Worm (Caenorhabditis elegans) whole organism, L1 larva: ENCODE results near the gene sri-60.
A peak's percentile ranks its signal among the peaks of the same experiment; 100 is the strongest.

Experiments
- C16A3.4 ChIP-seq: fragments of 150-350 bp; optimal IDR thresholded peaks from 2 replicates; lab custom pipeline; 2014; ENCODE audit warnings: missing biosample characterization, missing genetic modification characterization
- C34B4.2 ChIP-seq: sonication (generic microtip); optimal IDR thresholded peaks from 2 replicates; lab custom pipeline; 2017; ENCODE audit warnings: mild to moderate bottlenecking, missing genetic modification characterization, missing compliant biosample characterization
- Y116A8C.19 ChIP-seq: sonication (generic microtip); optimal IDR thresholded peaks from 2 replicates; lab custom pipeline; 2016; ENCODE audit warnings: missing compliant biosample characterization, missing genetic modification characterization, borderline replicate concordance
- aha-1 ChIP-seq: fragments of 150-350 bp; optimal IDR thresholded peaks from 2 replicates; lab custom pipeline; 2014; ENCODE audit warnings: missing biosample characterization, missing genetic modification characterization
- alr-1 ChIP-seq: fragments of 200-800 bp; sonication (Bioruptor generic); optimal IDR thresholded peaks from 2 replicates; lab custom pipeline; 2018; ENCODE audit warnings: borderline replicate concordance, mild to moderate bottlenecking, missing genetic modification characterization, missing compliant biosample characterization
- aly-2 ChIP-seq: fragments of 150-350 bp; optimal IDR thresholded peaks from 2 replicates; lab custom pipeline; 2014; ENCODE audit warnings: missing biosample characterization, missing genetic modification characterization
- ama-1 ChIP-seq: fragments of 150-350 bp; optimal IDR thresholded peaks from 2 replicates; lab custom pipeline; 2014
- ceh-63 ChIP-seq: fragments of 200-800 bp; sonication (Bioruptor generic); optimal IDR thresholded peaks from 2 replicates; lab custom pipeline; 2018; ENCODE audit warnings: mild to moderate bottlenecking, missing genetic modification characterization, missing compliant biosample characterization
- ceh-8 ChIP-seq: fragments of 200-800 bp; sonication (Bioruptor generic); optimal IDR thresholded peaks from 2 replicates; lab custom pipeline; 2018; ENCODE audit warnings: mild to moderate bottlenecking, missing genetic modification characterization, moderate library complexity, missing compliant biosample characterization
- ceh-82 ChIP-seq, 3 experiments: fragments of 150-350 bp in 1 of 3; sonication (generic microtip) in 2 of 3; optimal IDR thresholded peaks; 2 replicates each; lab custom pipeline; 2014 to 2017; ENCODE audit warnings: missing biosample characterization in 3 of 3, missing genetic modification characterization in 3 of 3
- ceh-88 ChIP-seq: fragments of 200-800 bp; sonication (Bioruptor generic); IDR thresholded peaks from 2 replicates; pipeline ENCODE4 v1.3.6; 2022; ENCODE audit warnings: missing genetic modification characterization, missing compliant biosample characterization
- ces-1 ChIP-seq: fragments of 150-350 bp; optimal IDR thresholded peaks from 2 replicates; lab custom pipeline; 2014; ENCODE audit warnings: missing biosample characterization, missing genetic modification reagents, missing genetic modification characterization
- dsc-1 ChIP-seq: sonication (generic microtip); optimal IDR thresholded peaks from 2 replicates; lab custom pipeline; 2016; ENCODE audit warnings: mild to moderate bottlenecking, missing genetic modification characterization, missing compliant biosample characterization
- efl-1 ChIP-seq, 4 experiments: fragments of 150-350 bp; optimal IDR thresholded peaks in 3 of 4; peaks in 1 of 4; 1 replicate in 1 of 4; 2 replicates in 3 of 4; lab custom pipeline; 2014; ENCODE audit warnings: missing biosample characterization in 2 of 4, missing genetic modification characterization in 2 of 4, missing genetic modification reagents in 2 of 4
- elt-3 ChIP-seq, 6 experiments: fragments of 150-350 bp in 1 of 6; sonication (generic microtip); optimal IDR thresholded peaks; 2 replicates each; lab custom pipeline; 2017 to 2018; ENCODE audit warnings: missing biosample characterization in 6 of 6, missing genetic modification characterization in 6 of 6, inconsistent platforms in 1 of 6
- ets-5 ChIP-seq: fragments of 200-800 bp; sonication (Bioruptor generic); IDR thresholded peaks from 2 replicates; pipeline ENCODE4 v1.3.6; 2022; ENCODE audit warnings: missing genetic modification characterization, missing compliant biosample characterization
- fkh-10 ChIP-seq: sonication (generic microtip); optimal IDR thresholded peaks from 2 replicates; lab custom pipeline; 2017; ENCODE audit warnings: missing biosample characterization, missing genetic modification reagents, missing genetic modification characterization
- fkh-4 ChIP-seq: sonication (generic microtip); optimal IDR thresholded peaks from 2 replicates; lab custom pipeline; 2016; ENCODE audit warnings: missing compliant biosample characterization, missing genetic modification characterization, borderline replicate concordance
- fkh-8 ChIP-seq: sonication (generic microtip); optimal IDR thresholded peaks from 2 replicates; lab custom pipeline; 2016; ENCODE audit warnings: mild to moderate bottlenecking, missing genetic modification characterization, missing compliant biosample characterization
- fos-1 ChIP-seq: fragments of 150-350 bp; optimal IDR thresholded peaks from 2 replicates; lab custom pipeline; 2014; ENCODE audit warnings: missing biosample characterization, missing genetic modification characterization
- grh-1 ChIP-seq: fragments of 200-800 bp; sonication (Bioruptor generic); IDR thresholded peaks from 2 replicates; pipeline ENCODE4 v1.3.6; 2022; ENCODE audit warnings: missing genetic modification reagents, missing genetic modification characterization, missing compliant biosample characterization
- hlh-17 ChIP-seq: fragments of 200-800 bp; sonication (Bioruptor generic); optimal IDR thresholded peaks from 2 replicates; lab custom pipeline; 2018; ENCODE audit warnings: missing genetic modification characterization, mild to moderate bottlenecking, missing compliant biosample characterization, moderate library complexity, borderline replicate concordance
- hlh-4 ChIP-seq: sonication (generic microtip); optimal IDR thresholded peaks from 2 replicates; lab custom pipeline; 2016; ENCODE audit warnings: mild to moderate bottlenecking, missing genetic modification characterization, missing compliant biosample characterization
- irx-1 ChIP-seq: sonication (generic microtip); optimal IDR thresholded peaks from 2 replicates; lab custom pipeline; 2016; ENCODE audit warnings: missing genetic modification characterization, missing compliant biosample characterization
- isw-1 ChIP-seq: fragments of 200-800 bp; sonication (Bioruptor generic); IDR thresholded peaks from 2 replicates; pipeline ENCODE4 v1.3.6; 2022; ENCODE audit warnings: missing genetic modification characterization, missing compliant biosample characterization
- jun-1 ChIP-seq: fragments of 150-350 bp; optimal IDR thresholded peaks from 2 replicates; lab custom pipeline; 2014; ENCODE audit warnings: missing biosample characterization, missing genetic modification reagents, missing genetic modification characterization
- lin-35 ChIP-seq, 2 experiments: fragments of 150-350 bp; optimal IDR thresholded peaks; 2 replicates each; lab custom pipeline; 2014; ENCODE audit warnings: missing biosample characterization in 2 of 2, missing genetic modification characterization in 2 of 2, missing genetic modification reagents in 2 of 2
- lin-39 ChIP-seq: fragments of 150-350 bp; optimal IDR thresholded peaks from 2 replicates; lab custom pipeline; 2014; ENCODE audit warnings: missing biosample characterization, missing genetic modification reagents, missing genetic modification characterization
- mab-9 ChIP-seq: fragments of 200-800 bp; sonication (Bioruptor generic); IDR thresholded peaks from 2 replicates; pipeline ENCODE4 v1.3.6; 2022; ENCODE audit warnings: missing genetic modification reagents, missing genetic modification characterization, missing compliant biosample characterization
- mep-1 ChIP-seq: fragments of 150-350 bp; optimal IDR thresholded peaks from 2 replicates; lab custom pipeline; 2014; ENCODE audit warnings: missing biosample characterization, missing genetic modification characterization
- nhr-12 ChIP-seq: sonication (generic microtip); optimal IDR thresholded peaks from 2 replicates; lab custom pipeline; 2017; ENCODE audit warnings: missing biosample characterization, missing genetic modification characterization
- nhr-19 ChIP-seq: fragments of 200-800 bp; sonication (Bioruptor generic); conservative IDR thresholded peaks from 2 replicates; pipeline ENCODE4 v1.3.6; 2022; ENCODE audit warnings: missing genetic modification characterization, missing compliant biosample characterization
- nhr-20 ChIP-seq: sonication (generic microtip); optimal IDR thresholded peaks from 2 replicates; lab custom pipeline; 2016; ENCODE audit warnings: mild to moderate bottlenecking, missing genetic modification characterization, missing compliant biosample characterization
- nhr-237 ChIP-seq: fragments of 150-350 bp; optimal IDR thresholded peaks from 2 replicates; lab custom pipeline; 2014; ENCODE audit warnings: missing biosample characterization, missing genetic modification characterization
- nhr-28 ChIP-seq: fragments of 150-350 bp; optimal IDR thresholded peaks from 2 replicates; lab custom pipeline; 2014; ENCODE audit warnings: missing biosample characterization, missing genetic modification characterization
- nhr-71 ChIP-seq: sonication (generic microtip); optimal IDR thresholded peaks from 2 replicates; lab custom pipeline; 2016; ENCODE audit warnings: mild to moderate bottlenecking, missing genetic modification characterization, moderate library complexity, missing compliant biosample characterization
- nhr-77 ChIP-seq: fragments of 150-350 bp; optimal IDR thresholded peaks from 2 replicates; lab custom pipeline; 2014; ENCODE audit warnings: missing biosample characterization, missing genetic modification characterization
- pag-3 ChIP-seq: sonication (generic microtip); optimal IDR thresholded peaks from 2 replicates; lab custom pipeline; 2017; ENCODE audit warnings: missing genetic modification characterization, mild to moderate bottlenecking, missing compliant biosample characterization, antibody characterized with exemption, borderline replicate concordance; ENCODE audit not compliant: insufficient read depth
- rnt-1 ChIP-seq: sonication (generic microtip); optimal IDR thresholded peaks from 2 replicates; lab custom pipeline; 2016; ENCODE audit warnings: mild to moderate bottlenecking, missing genetic modification characterization, moderate library complexity, missing compliant biosample characterization
- snpc-4 ChIP-seq: fragments of 150-350 bp; optimal IDR thresholded peaks from 2 replicates; lab custom pipeline; 2014; ENCODE audit warnings: missing biosample characterization, missing genetic modification characterization
- sox-4 ChIP-seq: sonication (generic microtip); optimal IDR thresholded peaks from 2 replicates; lab custom pipeline; 2016; ENCODE audit warnings: missing genetic modification characterization, missing compliant biosample characterization
- sptf-1 ChIP-seq: fragments of 150-350 bp; optimal IDR thresholded peaks from 2 replicates; lab custom pipeline; 2014; ENCODE audit warnings: missing biosample characterization, missing genetic modification characterization
- sup-37 ChIP-seq: fragments of 200-800 bp; sonication (Bioruptor generic); optimal IDR thresholded peaks from 2 replicates; lab custom pipeline; 2018; ENCODE audit warnings: mild to moderate bottlenecking, missing genetic modification characterization, missing compliant biosample characterization
- tbx-2 ChIP-seq: sonication (generic microtip); optimal IDR thresholded peaks from 2 replicates; lab custom pipeline; 2016; ENCODE audit warnings: missing genetic modification characterization, missing compliant biosample characterization
- unc-130 ChIP-seq: fragments of 150-350 bp; optimal IDR thresholded peaks from 2 replicates; lab custom pipeline; 2017; ENCODE audit warnings: missing biosample characterization, missing genetic modification characterization, inconsistent platforms
- unc-30 ChIP-seq: sonication (generic microtip); optimal IDR thresholded peaks from 2 replicates; lab custom pipeline; 2017; ENCODE audit warnings: missing biosample characterization, missing genetic modification characterization
- unc-62 ChIP-seq: fragments of 150-350 bp; optimal IDR thresholded peaks from 2 replicates; lab custom pipeline; 2014; ENCODE audit warnings: missing biosample characterization, missing genetic modification reagents, missing genetic modification characterization
- unc-86 ChIP-seq: sonication (generic microtip); optimal IDR thresholded peaks from 2 replicates; lab custom pipeline; 2016; ENCODE audit warnings: missing genetic modification characterization, missing compliant biosample characterization
- zip-4 ChIP-seq: fragments of 200-800 bp; sonication (Bioruptor generic); optimal IDR thresholded peaks from 2 replicates; lab custom pipeline; 2018; ENCODE audit warnings: mild to moderate bottlenecking, missing genetic modification characterization, moderate library complexity, missing compliant biosample characterization
- ztf-4 ChIP-seq: fragments of 150-350 bp; optimal IDR thresholded peaks from 2 replicates; lab custom pipeline; 2014; ENCODE audit warnings: missing biosample characterization, missing genetic modification characterization

sri-60 gene

ce11 chrII:2686985-2687675 lies 15.5 kb downstream of the sri-60 start, which contains the start of the genes sup-9 and nspf-1 (continued):
- no peak for TF ChIP-seq ama-1 (lab: Kevin White, UChicago)
- TF ChIP-seq nhr-12 (tag; lab: Kevin White, UChicago): no peak
- no peak for TF ChIP-seq unc-30
- peak; percentile 63 for TF ChIP-seq fkh-10
- peak; percentile 63 for TF ChIP-seq nhr-71
- TF ChIP-seq aha-1 (tag; lab: Kevin White, UChicago): no peak
- no peak for TF ChIP-seq lin-35 (GFP tag; optimal IDR thresholded peaks at IDR 0.05; lab: Kevin White, UChicago)
- TF ChIP-seq mep-1 (tag; lab: Kevin White, UChicago): no peak
- TF ChIP-seq nhr-19 (GFP tag; lab: Robert Waterston, UW): peak; percentile 43
- TF ChIP-seq Y116A8C.19 (tag; lab: Kevin White, UChicago): no peak
- TF ChIP-seq alr-1 (tag; lab: Kevin White, UChicago): no peak
- TF ChIP-seq unc-86 (tag; lab: Kevin White, UChicago): no peak
- no peak for TF ChIP-seq zip-4
- no peak for TF ChIP-seq ces-1
- TF ChIP-seq rnt-1 (tag; lab: Kevin White, UChicago): peak; percentile 73
- TF ChIP-seq hlh-4 (tag; lab: Kevin White, UChicago): no peak
- no peak for TF ChIP-seq ztf-4 (tag; lab: Kevin White, UChicago)
- no peak for TF ChIP-seq aly-2
- no peak for TF ChIP-seq unc-62 (GFP tag; lab: Kevin White, UChicago)
- TF ChIP-seq pag-3 (tag; lab: Kevin White, UChicago): no peak
- peak; percentile 50 to 51 for TF ChIP-seq efl-1 (optimal IDR thresholded peaks at IDR 0.05; lab: Kevin White, UChicago)
- no peak for TF ChIP-seq efl-1 (GFP tag; optimal IDR thresholded peaks at IDR 0.05 in 1 of 2; lab: Kevin White, UChicago)
- no peak for TF ChIP-seq C34B4.2 (tag; lab: Kevin White, UChicago)
- TF ChIP-seq sup-37 (GFP tag; lab: Kevin White, UChicago): no peak
- TF ChIP-seq hlh-17: no peak
- no peak for TF ChIP-seq C16A3.4 (tag; lab: Kevin White, UChicago)
- no peak for TF ChIP-seq sox-4 (tag; lab: Kevin White, UChicago)
- no peak for TF ChIP-seq ceh-8 (GFP tag; lab: Kevin White, UChicago)
- no peak for TF ChIP-seq elt-3 (tag; optimal IDR thresholded peaks at IDR 0.05; lab: Kevin White, UChicago)
- TF ChIP-seq irx-1 (tag; lab: Kevin White, UChicago): peak; percentile 44
- no peak for TF ChIP-seq nhr-20 (tag; lab: Kevin White, UChicago)
- TF ChIP-seq nhr-237: no peak
- peak in 1 of 3 experiments; percentile 28 for TF ChIP-seq ceh-82 (tag; optimal IDR thresholded peaks at IDR 0.05; lab: Kevin White, UChicago)
- peak; percentile 78 for TF ChIP-seq fkh-4 (tag; lab: Kevin White, UChicago)
- no peak for TF ChIP-seq unc-130 (tag; lab: Kevin White, UChicago)
- TF ChIP-seq nhr-77 (tag; lab: Kevin White, UChicago): no peak
- no peak for TF ChIP-seq ets-5 (GFP tag; lab: Robert Waterston, UW)
- no peak for TF ChIP-seq isw-1 (GFP tag; lab: Robert Waterston, UW)
- TF ChIP-seq jun-1 (tag; lab: Kevin White, UChicago): no peak
- TF ChIP-seq ceh-63 (GFP tag; lab: Kevin White, UChicago): no peak
- TF ChIP-seq snpc-4 (tag; lab: Kevin White, UChicago): no peak
- no peak for TF ChIP-seq grh-1
- TF ChIP-seq lin-39: no peak
- TF ChIP-seq mab-9 (GFP tag; lab: Robert Waterston, UW): no peak
- no peak for TF ChIP-seq ceh-88
- TF ChIP-seq fos-1: no peak
- no peak for TF ChIP-seq nhr-28
- TF ChIP-seq sptf-1 (tag; lab: Kevin White, UChicago): no peak
- TF ChIP-seq dsc-1: peak; percentile 95
- TF ChIP-seq fkh-8 (tag; lab: Kevin White, UChicago): no peak
- TF ChIP-seq tbx-2: no peak
- TF ChIP-seq, all 84 proteins: peak for 14
